Worm (Caenorhabditis elegans): ENCODE data around the gene trmt-10C.2.

Gene trmt-10C.2

ce11 chrIII:6315515-6315914, 30.6 kb upstream of the trmt-10C.2 start:
- no peak for TF ChIP-seq jun-1 (tag; optimal IDR thresholded peaks at IDR 0.05)
- no peak for TF ChIP-seq ceh-16 (tag; optimal IDR thresholded peaks at IDR 0.05)
- TF ChIP-seq nfya-1 (tag; optimal IDR thresholded peaks at IDR 0.05; ENCODE audit: insufficient read depth) = no peak
- no peak for TF ChIP-seq aly-2 (tag; optimal IDR thresholded peaks at IDR 0.05)
- TF ChIP-seq egl-27 (tag; optimal IDR thresholded peaks at IDR 0.05) = no peak
- no peak for TF ChIP-seq skn-1 (tag; optimal IDR thresholded peaks at IDR 0.05)
- no peak for TF ChIP-seq fkh-2 (tag; optimal IDR thresholded peaks at IDR 0.05)
- TF ChIP-seq unc-62 (GFP tag; optimal IDR thresholded peaks at IDR 0.05) = no peak
- no peak for TF ChIP-seq R02D3.7 (tag; optimal IDR thresholded peaks at IDR 0.05)
- no peak for TF ChIP-seq ama-1 (optimal IDR thresholded peaks at IDR 0.05)
- TF ChIP-seq nhr-11 (tag; optimal IDR thresholded peaks at IDR 0.05) = no peak
- TF ChIP-seq pqm-1 (tag; optimal IDR thresholded peaks at IDR 0.05) = no peak
- TF ChIP-seq lin-15B (tag; optimal IDR thresholded peaks at IDR 0.05) = no peak

- no peak for TF ChIP-seq egl-27 (tag; optimal IDR thresholded peaks at IDR 0.05)
- TF ChIP-seq fos-1 (tag; optimal IDR thresholded peaks at IDR 0.05) = no peak
- no peak for TF ChIP-seq ztf-11 (tag; optimal IDR thresholded peaks at IDR 0.05)
- TF ChIP-seq jun-1 (tag; optimal IDR thresholded peaks at IDR 0.05) = no peak
- no peak for TF ChIP-seq nhr-43 (tag; optimal IDR thresholded peaks at IDR 0.05; ENCODE audit: poor library complexity, severe bottlenecking)
- no peak for TF ChIP-seq skn-1 (tag; optimal IDR thresholded peaks at IDR 0.05)
- no peak for TF ChIP-seq fkh-2 (tag; optimal IDR thresholded peaks at IDR 0.05)
- no peak for TF ChIP-seq lin-39 (tag; optimal IDR thresholded peaks at IDR 0.05)
These were observed 29.3 kb upstream of the trmt-10C.2 start for ce11 chrIII:6316795-6317194.

ce11 chrIII:6317345-6317744, 28.7 kb upstream of the trmt-10C.2 start:
- TF ChIP-seq fkh-10 (GFP tag; optimal IDR thresholded peaks at IDR 0.05) = peak; percentile 96
- TF ChIP-seq pqm-1 (tag; optimal IDR thresholded peaks at IDR 0.05) = no peak
- TF ChIP-seq mdl-1 (tag; optimal IDR thresholded peaks at IDR 0.05) = no peak

ce11 chrIII:6324139-6324538, 21.9 kb upstream of the trmt-10C.2 start, which contains the start of gene C56G2.5:
Gene C56G2.5, minus strand, starts transcription at chrIII:6324239.
- TF ChIP-seq unc-39 (tag; optimal IDR thresholded peaks at IDR 0.05) = no peak
- no peak for TF ChIP-seq elt-3 (tag; optimal IDR thresholded peaks at IDR 0.05)
- no peak for TF ChIP-seq tbx-2 (tag; optimal IDR thresholded peaks at IDR 0.05)

ce11 chrIII:6331211-6331782, 14.8 kb upstream of the trmt-10C.2 start, which contains the start of gene C56G2.4:
Gene C56G2.4, plus strand, starts transcription at chrIII:6331732.
- no peak for TF ChIP-seq daf-12 (tag; optimal IDR thresholded peaks at IDR 0.05)
- no peak for TF ChIP-seq hmg-11 (tag; optimal IDR thresholded peaks at IDR 0.05)
- TF ChIP-seq ama-1 (optimal IDR thresholded peaks at IDR 0.05) = no peak
- TF ChIP-seq R02D3.7 (tag; optimal IDR thresholded peaks at IDR 0.05) = no peak
- no peak for TF ChIP-seq fkh-10 (GFP tag; optimal IDR thresholded peaks at IDR 0.05)
- no peak for TF ChIP-seq sea-2 (GFP tag; optimal IDR thresholded peaks at IDR 0.05)
- no peak for TF ChIP-seq tbx-2 (tag; optimal IDR thresholded peaks at IDR 0.05)
- no peak for TF ChIP-seq nhr-28 (tag; optimal IDR thresholded peaks at IDR 0.05)
- TF ChIP-seq mdl-1 (tag; optimal IDR thresholded peaks at IDR 0.05) = no peak
- TF ChIP-seq ceh-28 (tag; optimal IDR thresholded peaks at IDR 0.05) = no peak
- TF ChIP-seq pqm-1 (tag; optimal IDR thresholded peaks at IDR 0.05) = no peak
- no peak for TF ChIP-seq elt-1 (tag; optimal IDR thresholded peaks at IDR 0.05)
- TF ChIP-seq lin-15B (tag; optimal IDR thresholded peaks at IDR 0.05) = no peak
- TF ChIP-seq skn-1 (tag; optimal IDR thresholded peaks at IDR 0.05) = no peak
- TF ChIP-seq lin-39 (tag; optimal IDR thresholded peaks at IDR 0.05) = no peak
- TF ChIP-seq nhr-76 (tag; optimal IDR thresholded peaks at IDR 0.05) = no peak
- no peak for TF ChIP-seq elt-2 (tag; optimal IDR thresholded peaks at IDR 0.05)
- TF ChIP-seq nhr-43 (tag; optimal IDR thresholded peaks at IDR 0.05; ENCODE audit: poor library complexity, severe bottlenecking) = no peak
- TF ChIP-seq nhr-237 (tag; optimal IDR thresholded peaks at IDR 0.05) = no peak

- TF ChIP-seq lin-39 (tag; optimal IDR thresholded peaks at IDR 0.05) (no peak), unc-39 (tag; optimal IDR thresholded peaks at IDR 0.05) (no peak), jun-1 (tag; optimal IDR thresholded peaks at IDR 0.05) (no peak), fkh-10 (GFP tag; optimal IDR thresholded peaks at IDR 0.05) (peak; percentile 55), ceh-82 (tag; optimal IDR thresholded peaks at IDR 0.05) (no peak), mdl-1 (tag; optimal IDR thresholded peaks at IDR 0.05) (no peak)
These were observed 11.7 kb upstream of the trmt-10C.2 start for ce11 chrIII:6334364-6334763.
